Worm (Caenorhabditis elegans) whole organism, late embryonic: ENCODE measurements around the gene nhr-31.
A peak's percentile ranks its signal among the peaks of the same experiment; 100 is the strongest.

Experiments
- ama-1 ChIP-seq: fragments of 150-350 bp; optimal IDR thresholded peaks from 2 replicates; lab custom pipeline; 2014
- ceh-18 ChIP-seq: sonication (generic microtip); optimal IDR thresholded peaks from 2 replicates; lab custom pipeline; 2016; ENCODE audit warnings: missing genetic modification characterization, missing compliant biosample characterization
- ceh-2 ChIP-seq: sonication (generic microtip); optimal IDR thresholded peaks from 2 replicates; lab custom pipeline; 2016; ENCODE audit warnings: missing genotype, missing genetic modification characterization, missing compliant biosample characterization
- ceh-22 ChIP-seq: sonication (generic microtip); optimal IDR thresholded peaks from 2 replicates; lab custom pipeline; 2017; ENCODE audit warnings: missing biosample characterization, missing genetic modification characterization
- ceh-48 ChIP-seq: sonication (generic microtip); optimal IDR thresholded peaks from 2 replicates; lab custom pipeline; 2016; ENCODE audit warnings: missing genetic modification characterization, inconsistent platforms, missing compliant biosample characterization
- ceh-6 ChIP-seq: fragments of 200-800 bp; sonication (Bioruptor generic); optimal IDR thresholded peaks from 2 replicates; lab custom pipeline; 2018; ENCODE audit warnings: mild to moderate bottlenecking, missing genetic modification characterization, missing compliant biosample characterization
- ceh-9 ChIP-seq: sonication (generic microtip); optimal IDR thresholded peaks from 2 replicates; lab custom pipeline; 2016; ENCODE audit warnings: mild to moderate bottlenecking, missing genetic modification characterization, inconsistent platforms, missing compliant biosample characterization
- elt-2 ChIP-seq: sonication (generic microtip); optimal IDR thresholded peaks from 2 replicates; lab custom pipeline; 2016; ENCODE audit warnings: missing genetic modification reagents, missing genetic modification characterization, missing compliant biosample characterization
- ets-4 ChIP-seq: sonication (generic microtip); optimal IDR thresholded peaks from 2 replicates; lab custom pipeline; 2016; ENCODE audit warnings: missing genetic modification characterization, missing compliant biosample characterization
- hlh-30 ChIP-seq: sonication (generic microtip); optimal IDR thresholded peaks from 2 replicates; lab custom pipeline; 2017; ENCODE audit warnings: antibody characterized with exemption, missing genetic modification characterization, missing compliant biosample characterization; ENCODE audit not compliant: insufficient read depth
- hlh-8 ChIP-seq: sonication (generic microtip); optimal IDR thresholded peaks from 2 replicates; lab custom pipeline; 2016; ENCODE audit warnings: missing genotype, missing genetic modification characterization, missing compliant biosample characterization
- nfya-1 ChIP-seq: sonication (generic microtip); optimal IDR thresholded peaks from 2 replicates; lab custom pipeline; 2017; ENCODE audit warnings: missing genetic modification characterization, mild to moderate bottlenecking, missing compliant biosample characterization, antibody characterized with exemption, moderate library complexity
- nhr-11 ChIP-seq: fragments of 150-350 bp; optimal IDR thresholded peaks from 2 replicates; lab custom pipeline; 2014; ENCODE audit warnings: missing biosample characterization, missing genetic modification characterization
- pag-3 ChIP-seq: sonication (generic microtip); optimal IDR thresholded peaks from 2 replicates; lab custom pipeline; 2016; ENCODE audit warnings: missing compliant biosample characterization, missing genetic modification characterization, borderline replicate concordance
- pax-1 ChIP-seq: fragments of 150-350 bp; optimal IDR thresholded peaks from 2 replicates; lab custom pipeline; 2014; ENCODE audit warnings: missing biosample characterization, missing genetic modification characterization
- pros-1 ChIP-seq: fragments of 150-350 bp; optimal IDR thresholded peaks from 2 replicates; lab custom pipeline; 2014; ENCODE audit warnings: missing biosample characterization, missing genetic modification reagents, missing genetic modification characterization
- ref-2 ChIP-seq: sonication (generic microtip); optimal IDR thresholded peaks from 2 replicates; lab custom pipeline; 2016; ENCODE audit warnings: missing genetic modification characterization, missing compliant biosample characterization
- sox-2 ChIP-seq: fragments of 200-800 bp; sonication (Bioruptor generic); IDR thresholded peaks from 2 replicates; pipeline ENCODE4 v1.3.6; 2022; ENCODE audit warnings: missing genetic modification reagents, missing genetic modification characterization, missing compliant biosample characterization
- sox-4 ChIP-seq: sonication (generic microtip); optimal IDR thresholded peaks from 2 replicates; lab custom pipeline; 2017; ENCODE audit warnings: mild to moderate bottlenecking, missing genetic modification characterization, inconsistent platforms, missing compliant biosample characterization
- ttx-3 ChIP-seq: sonication (generic microtip); optimal IDR thresholded peaks from 2 replicates; lab custom pipeline; 2016; ENCODE audit warnings: missing genetic modification reagents, missing genetic modification characterization, missing compliant biosample characterization
- unc-3 ChIP-seq, 2 experiments: fragments of 200-800 bp in 1 of 2; sonication (Bioruptor generic) in 1 of 2; sonication (generic microtip) in 1 of 2; conservative IDR thresholded peaks in 1 of 2; optimal IDR thresholded peaks in 1 of 2; 2 replicates each; pipeline versions ENCODE4 v1.3.6 to Lab custom; 2016 to 2022; ENCODE audit warnings: missing compliant biosample characterization in 2 of 2, missing genetic modification characterization in 2 of 2, missing genetic modification reagents in 1 of 2
- unc-42 ChIP-seq: sonication (generic microtip); optimal IDR thresholded peaks from 2 replicates; lab custom pipeline; 2016; ENCODE audit warnings: missing genotype, missing genetic modification characterization, missing compliant biosample characterization
- unc-86 ChIP-seq: sonication (generic microtip); optimal IDR thresholded peaks from 2 replicates; lab custom pipeline; 2016; ENCODE audit warnings: missing genetic modification characterization, missing compliant biosample characterization

nhr-31 gene

ce11 chrIV:7982024-7982576, 47.2 kb downstream of the nhr-31 start, which contains the start of gene arf-5:
arf-5 (plus strand) TSS chrIV:7982526.
- TF ChIP-seq unc-42 (tag; lab: Kevin White, UChicago) (peak; percentile 7), ama-1 (no peak), ceh-6 (GFP tag; lab: Kevin White, UChicago) (no peak), ceh-18 (tag; lab: Kevin White, UChicago) (no peak), pros-1 (tag; lab: Kevin White, UChicago) (no peak), sox-4 (tag; lab: Kevin White, UChicago) (no peak), elt-2 (tag; lab: Kevin White, UChicago) (no peak), hlh-30 (tag; lab: Kevin White, UChicago) (peak; percentile 35), nfya-1 (tag; lab: Kevin White, UChicago) (peak; percentile 14)

ce11 chrIV:7979588-7979987, 49.7 kb downstream of the nhr-31 start, which contains the start of gene unc-24:
unc-24 (plus strand) TSS chrIV:7979870.
- TF ChIP-seq ceh-48 (tag; lab: Kevin White, UChicago), result peak; percentile 56
- no peak for TF ChIP-seq ceh-2 (tag; lab: Kevin White, UChicago)
- TF ChIP-seq nfya-1 (tag; lab: Kevin White, UChicago), result peak; percentile 64
- TF ChIP-seq unc-42 (tag; lab: Kevin White, UChicago), result peak; percentile 95

- no peak for TF ChIP-seq ceh-22
- no peak for TF ChIP-seq unc-42 (tag; lab: Kevin White, UChicago)
- no peak for TF ChIP-seq ceh-9
- TF ChIP-seq pros-1 (tag; lab: Kevin White, UChicago), result no peak
- no peak for TF ChIP-seq ref-2 (tag; lab: Kevin White, UChicago)
- no peak for TF ChIP-seq sox-2 (GFP tag; lab: Robert Waterston, UW)
Observed at ce11 chrIV:7977452-7977940, 51.8 kb downstream of the nhr-31 start, which contains the start of gene ora-1. ora-1 (plus strand) TSS chrIV:7977890.

ce11 chrIV:7976210-7976609, 53.1 kb downstream of the nhr-31 start, which contains the start of gene F57H12.6:
F57H12.6 (minus strand) TSS chrIV:7976310.
- no peak for TF ChIP-seq unc-42 (tag; lab: Kevin White, UChicago)
- no peak for TF ChIP-seq ttx-3 (tag; lab: Kevin White, UChicago)
- no peak for TF ChIP-seq pag-3 (tag; lab: Kevin White, UChicago)
- no peak for TF ChIP-seq nhr-11 (tag; lab: Kevin White, UChicago)
- no peak for TF ChIP-seq elt-2 (tag; lab: Kevin White, UChicago)
- no peak for TF ChIP-seq ama-1
- TF ChIP-seq unc-3 (GFP tag; conservative IDR thresholded peaks at IDR 0.05; lab: Robert Waterston, UW), result no peak
- no peak for TF ChIP-seq unc-3 (tag; optimal IDR thresholded peaks at IDR 0.05; lab: Kevin White, UChicago)
- TF ChIP-seq ets-4 (tag; lab: Kevin White, UChicago), result no peak
- TF ChIP-seq hlh-8 (tag; lab: Kevin White, UChicago), result no peak
- no peak for TF ChIP-seq unc-86 (tag; lab: Kevin White, UChicago)
- TF ChIP-seq pax-1 (tag; lab: Kevin White, UChicago), result no peak
